Fruit fly (Drosophila melanogaster): Measurements from ENCODE around the gene CG15571.

Gene CG15571

DNA sequence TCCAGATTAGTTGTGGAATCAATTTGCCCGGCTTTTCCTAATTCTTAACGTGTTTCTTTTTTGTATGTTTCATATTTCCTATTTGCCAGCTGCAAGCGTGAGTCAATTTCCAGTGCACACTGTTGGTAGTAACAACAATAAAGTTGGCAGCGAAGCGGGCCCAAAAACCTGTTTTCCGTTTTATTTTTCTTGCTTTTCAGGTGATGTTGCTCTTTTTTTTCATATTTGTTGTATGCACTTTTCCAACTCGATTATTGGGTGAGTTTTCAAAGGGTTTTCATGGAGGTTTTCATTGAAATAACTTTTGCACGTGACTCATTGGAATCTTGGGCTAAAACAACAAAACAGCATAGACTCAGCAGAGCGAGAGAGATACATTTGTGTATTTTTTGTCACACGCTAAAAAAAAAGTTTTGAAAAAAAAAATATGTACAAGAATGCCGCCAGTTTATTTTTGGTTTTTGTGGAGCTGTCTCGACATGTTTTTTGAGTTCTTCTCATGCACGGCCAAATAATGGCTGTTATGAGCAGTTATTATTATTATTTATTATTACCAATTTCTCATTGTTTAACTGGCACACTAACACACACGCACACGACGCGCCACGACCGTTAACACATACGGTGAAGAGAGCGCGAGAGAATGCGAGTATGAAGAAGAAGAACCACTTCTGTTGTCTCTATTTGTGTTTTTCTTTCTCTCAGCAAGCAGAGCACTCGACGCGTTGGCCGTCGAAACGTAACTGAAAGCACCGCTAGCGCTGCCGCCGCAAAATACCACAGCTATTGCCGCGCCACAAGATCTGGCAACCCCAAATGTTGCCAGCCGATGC lies 11.6 kb downstream of the CG15571 start, which contains the start of gene Fas2 (continued):
- TF ChIP-seq bsh (GFP tag; optimal IDR thresholded peaks at IDR 0.05) (peak; percentile 5 to 31), usp (GFP tag; optimal IDR thresholded peaks at IDR 0.05) (no peak), sim (GFP tag; IDR thresholded peaks at IDR 0.05) (no peak), CG11695 (GFP tag; IDR thresholded peaks at IDR 0.05) (peak; percentile 56; the same call in 1 of the 3 replicates), CG3995 (GFP tag; optimal IDR thresholded peaks at IDR 0.05) (no peak), Ets97D (GFP tag; optimal IDR thresholded peaks at IDR 0.05) (peak; percentile 23), Ets65A (GFP tag) (no peak), CG31224 (GFP tag; IDR thresholded peaks at IDR 0.05) (0 out of 2 replicates have a peak, but pooled peaks have one; percentile 17), CG2678 (tag; optimal IDR thresholded peaks at IDR 0.05) (peak; percentile 37), Doc3 (GFP tag; IDR thresholded peaks at IDR 0.05; ENCODE audit: partially characterized antibody) (no peak), C15 (GFP tag; IDR thresholded peaks at IDR 0.05) (no peak), CG10274 (GFP tag; optimal IDR thresholded peaks at IDR 0.05) (peak; percentile 21), nom (GFP tag; optimal IDR thresholded peaks at IDR 0.05) (peak; percentile 65), Side (GFP tag; optimal IDR thresholded peaks at IDR 0.05) (peak; percentile 52), CG15696 (tag; optimal IDR thresholded peaks at IDR 0.05) (no peak), ranshi (GFP tag; IDR thresholded peaks at IDR 0.05) (no peak), Hr51 (GFP tag; optimal IDR thresholded peaks at IDR 0.05) (peak in 1 of 2 experiments; percentile 33), br (optimal IDR thresholded peaks at IDR 0.05) (no peak), HLHmδ (GFP tag; optimal IDR thresholded peaks at IDR 0.05) (peak; percentile 95), lbe (GFP tag; optimal IDR thresholded peaks at IDR 0.05) (peak; percentile 24), ken (GFP tag; IDR thresholded peaks at IDR 0.05) (0 out of 3 replicates have a peak, but pooled peaks have one; percentile 44), CG10209 (GFP tag; optimal IDR thresholded peaks at IDR 0.05) (peak; percentile 47), CG1832 (GFP tag; optimal IDR thresholded peaks at IDR 0.05) (no peak), CG9609 (GFP tag; optimal IDR thresholded peaks at IDR 0.05) (no peak), Fer3 (tag; optimal IDR thresholded peaks at IDR 0.05) (peak; percentile 44), en (GFP tag; optimal IDR thresholded peaks at IDR 0.05) (no peak), Usf (GFP tag; optimal IDR thresholded peaks at IDR 0.05) (no peak), BEAF-32 (GFP tag; optimal IDR thresholded peaks at IDR 0.05) (no peak), fu2 (GFP tag; optimal IDR thresholded peaks at IDR 0.05) (no peak), CG11085 (GFP tag; IDR thresholded peaks at IDR 0.05) (0 out of 2 replicates have a peak, but pooled peaks have one; percentile 9), CG4707 (GFP tag; optimal IDR thresholded peaks at IDR 0.05) (peak; percentile 50), Drgx (GFP tag; IDR thresholded peaks at IDR 0.05) (peak; percentile 58; the same call in 1 of the 2 replicates), gem (tag; optimal IDR thresholded peaks at IDR 0.05) (peak; percentile 50), GATAe (GFP tag; conservative IDR thresholded peaks at IDR 0.05) (no peak), NK7.1 (GFP tag; optimal IDR thresholded peaks at IDR 0.05) (peak; percentile 14), CG12769 (tag; optimal IDR thresholded peaks at IDR 0.05) (peak; percentile 63), CG10431 (GFP tag; optimal IDR thresholded peaks at IDR 0.05) (no peak), Hey (tag; optimal IDR thresholded peaks at IDR 0.05) (no peak), CG9797 (GFP tag; optimal IDR thresholded peaks at IDR 0.05) (no peak), her (GFP tag; optimal IDR thresholded peaks at IDR 0.05) (peak; percentile 62), CG10147 (GFP tag; optimal IDR thresholded peaks at IDR 0.05) (no peak), psq (GFP tag; optimal IDR thresholded peaks at IDR 0.05) (no peak), sima (GFP tag; optimal IDR thresholded peaks at IDR 0.05) (no peak), CG8290 (GFP tag; optimal IDR thresholded peaks at IDR 0.05) (no peak), CG8290 (tag; optimal IDR thresholded peaks at IDR 0.05) (peak; percentile 11 to 84), chif (GFP tag; optimal IDR thresholded peaks at IDR 0.05) (no peak), bab2 (GFP tag; optimal IDR thresholded peaks at IDR 0.05) (no peak), lilli (GFP tag; optimal IDR thresholded peaks at IDR 0.05) (peak; percentile 33), CG18619 (GFP tag; optimal IDR thresholded peaks at IDR 0.05) (peak; percentile 33), Tbp (GFP tag; optimal IDR thresholded peaks at IDR 0.05) (no peak)

All from whole organism, embryonic.